Worm (Caenorhabditis elegans) whole organism, young adult: Measurements from ENCODE around the gene nhr-172.

Experiments used
- mel-28 ChIP-seq: sonication (generic microtip); optimal IDR thresholded peaks from 2 replicates; lab custom pipeline; 2016; ENCODE audit warnings: borderline replicate concordance, mild to moderate bottlenecking, missing genetic modification characterization, missing compliant biosample characterization
- snpc-1.3 ChIP-seq: sonication (generic microtip); optimal IDR thresholded peaks from 2 replicates; lab custom pipeline; 2017; ENCODE audit warnings: missing genetic modification characterization, mild to moderate bottlenecking, missing compliant biosample characterization, antibody characterized with exemption, moderate library complexity, missing genotype, missing genetic modification reagents; ENCODE audit not compliant: insufficient read depth

The nhr-172 gene

ce11 chrV:7558693-7559092, 49.9 kb downstream of the nhr-172 start, which contains the start of gene ets-7:
Gene ets-7, minus strand, starts transcription at chrV:7558793.
- no peak for TF ChIP-seq mel-28 (tag; lab: Kevin White, UChicago)
- TF ChIP-seq snpc-1.3 (tag; lab: Kevin White, UChicago), result no peak
